Worm (Caenorhabditis elegans) whole organism, L4 larva: ENCODE results near the gene ham-3.

Experiments used
- dmd-6 ChIP-seq: fragments of 200-800 bp; sonication (Bioruptor generic); IDR thresholded peaks from 2 replicates; pipeline ENCODE4 v1.3.6; 2022; ENCODE audit warnings: missing genetic modification reagents, missing genetic modification characterization, missing compliant biosample characterization
- pha-4 ChIP-seq, 2 experiments: fragments of 150-350 bp in 1 of 2; fragments of 200-800 bp in 1 of 2; sonication (Bioruptor generic) in 1 of 2; IDR thresholded peaks in 1 of 2; optimal IDR thresholded peaks in 1 of 2; 2 replicates each; pipeline versions ENCODE4 v1.3.6 to Lab custom; 2014 to 2022; ENCODE audit warnings: missing genetic modification characterization in 2 of 2, missing genetic modification reagents in 2 of 2, missing biosample characterization in 1 of 2, missing compliant biosample characterization in 1 of 2

- TF ChIP-seq pha-4 (GFP tag; IDR thresholded peaks at IDR 0.05; lab: Robert Waterston, UW) (no peak), pha-4 (tag; optimal IDR thresholded peaks at IDR 0.05; lab: Kevin White, UChicago) (no peak), dmd-6 (GFP tag; lab: Robert Waterston, UW) (no peak)
These were observed 26.1 kb downstream of the ham-3 start, which contains the start of gene K08E5.1 for ce11 chrIII:10146701-10147100.
